Fruit fly (Drosophila melanogaster) whole organism, embryonic: ENCODE results near the gene CG1273.
A peak's percentile ranks its signal among the peaks of the same experiment; 100 is the strongest.

ENCODE experiments used
- BEAF-32 ChIP-seq: fragments of 200-800 bp; sonication (Bioruptor generic); optimal IDR thresholded peaks from 3 replicates; lab custom pipeline; 2017; ENCODE audit warnings: missing biosample characterization, missing genetic modification characterization, mild to moderate bottlenecking, moderate library complexity, missing genetic modification reagents
- Bgb ChIP-seq: fragments of 200-800 bp; sonication (Bioruptor generic); IDR thresholded peaks from 2 replicates; pipeline ENCODE4 v1.3.6; 2022; ENCODE audit warnings: missing biosample characterization, missing genetic modification characterization; ENCODE audit not compliant: partially characterized antibody
- Blimp-1 ChIP-seq: fragments of 200-800 bp; sonication (Bioruptor generic); optimal IDR thresholded peaks from 3 replicates; lab custom pipeline; 2018; ENCODE audit warnings: missing biosample characterization, missing genetic modification characterization, mild to moderate bottlenecking, moderate library complexity, missing genetic modification reagents
- CG10366 ChIP-seq: fragments of 200-800 bp; sonication (Bioruptor generic); IDR thresholded peaks from 2 replicates; pipeline ENCODE4 v1.3.6; 2022; ENCODE audit warnings: missing biosample characterization, missing genetic modification characterization
- CG11456 ChIP-seq: fragments of 200-800 bp; sonication (Bioruptor generic); IDR thresholded peaks from 3 replicates; pipeline ENCODE4 v1.3.6; 2022; ENCODE audit warnings: missing biosample characterization, missing genetic modification characterization
- CG11695 ChIP-seq: fragments of 200-800 bp; sonication (Bioruptor generic); IDR thresholded peaks from 3 replicates; pipeline ENCODE4 v1.3.6; 2022; ENCODE audit warnings: missing biosample characterization, missing genetic modification characterization
- CG11696 ChIP-seq: fragments of 200-800 bp; sonication (Bioruptor generic); IDR thresholded peaks from 2 replicates; pipeline ENCODE4 v1.3.6; 2022; ENCODE audit warnings: missing biosample characterization, missing genetic modification characterization
- CG12769 ChIP-seq: fragments of 200-800 bp; sonication (Bioruptor generic); optimal IDR thresholded peaks from 2 replicates; lab custom pipeline; 2019; ENCODE audit warnings: missing biosample characterization, mild to moderate bottlenecking, missing genetic modification characterization, moderate library complexity
- CG15696 ChIP-seq: fragments of 200-800 bp; sonication (Bioruptor generic); optimal IDR thresholded peaks from 2 replicates; lab custom pipeline; 2019; ENCODE audit warnings: missing biosample characterization, mild to moderate bottlenecking, missing genetic modification characterization, moderate library complexity
- CG17802 ChIP-seq: fragments of 200-800 bp; sonication (Bioruptor generic); optimal IDR thresholded peaks from 2 replicates; lab custom pipeline; 2018; ENCODE audit warnings: missing biosample characterization, mild to moderate bottlenecking, missing genetic modification characterization, moderate library complexity
- CG18262 ChIP-seq: fragments of 200-800 bp; optimal IDR thresholded peaks from 3 replicates; lab custom pipeline; 2019; ENCODE audit warnings: missing biosample characterization, mild to moderate bottlenecking, missing genetic modification characterization, moderate library complexity
- CG2202 ChIP-seq: fragments of 200-800 bp; sonication (Bioruptor generic); optimal IDR thresholded peaks from 2 replicates; lab custom pipeline; 2018; ENCODE audit warnings: missing biosample characterization, mild to moderate bottlenecking, missing genetic modification characterization
- CG32772 ChIP-seq: fragments of 200-800 bp; sonication (Bioruptor generic); IDR thresholded peaks from 2 replicates; pipeline ENCODE4 v1.3.6; 2022; ENCODE audit warnings: missing biosample characterization, missing genetic modification characterization
- CG34224 ChIP-seq: fragments of 200-800 bp; sonication (Bioruptor generic); IDR thresholded peaks from 3 replicates; pipeline ENCODE4 v1.3.6; 2022; ENCODE audit warnings: missing biosample characterization, missing genetic modification characterization; ENCODE audit not compliant: partially characterized antibody
- CG3838 ChIP-seq: fragments of 200-800 bp; sonication (Bioruptor generic); optimal IDR thresholded peaks from 3 replicates; lab custom pipeline; 2016; ENCODE audit warnings: missing biosample characterization, missing genetic modification characterization
- CG43689 ChIP-seq: fragments of 200-800 bp; sonication (Bioruptor generic); IDR thresholded peaks from 2 replicates; pipeline ENCODE4 v1.3.6; 2022; ENCODE audit warnings: missing biosample characterization, missing genetic modification characterization
- CG4404 ChIP-seq: fragments of 200-800 bp; sonication (Bioruptor generic); IDR thresholded peaks from 2 replicates; pipeline ENCODE4 v1.3.6; 2022; ENCODE audit warnings: missing biosample characterization, missing genetic modification characterization
- CG7271 ChIP-seq: fragments of 200-800 bp; sonication (Bioruptor generic); optimal IDR thresholded peaks from 2 replicates; lab custom pipeline; 2018; ENCODE audit warnings: missing biosample characterization, mild to moderate bottlenecking, missing genetic modification characterization, moderate library complexity
- CrebB ChIP-seq: fragments of 200-800 bp; sonication (Bioruptor generic); optimal IDR thresholded peaks from 3 replicates; lab custom pipeline; 2018; ENCODE audit warnings: missing biosample characterization, mild to moderate bottlenecking, missing genetic modification characterization
- Dip2 ChIP-seq: fragments of 200-800 bp; sonication (Bioruptor generic); IDR thresholded peaks from 2 replicates; pipeline ENCODE4 v1.3.6; 2022; ENCODE audit warnings: missing biosample characterization, missing genetic modification characterization
- Gug ChIP-seq: fragments of 200-800 bp; sonication (Bioruptor generic); IDR thresholded peaks from 4 replicates; pipeline ENCODE4 v1.3.6; 2022; ENCODE audit warnings: missing biosample characterization, missing genetic modification characterization
- H15 ChIP-seq: fragments of 200-800 bp; sonication (Bioruptor generic); IDR thresholded peaks from 3 replicates; pipeline ENCODE4 v1.3.6; 2022; ENCODE audit warnings: missing biosample characterization, missing genetic modification characterization
- H2.0 ChIP-seq: fragments of 200-800 bp; sonication (Bioruptor generic); IDR thresholded peaks from 2 replicates; pipeline ENCODE4 v1.3.6; 2022; ENCODE audit warnings: missing biosample characterization, missing genetic modification characterization
- Lim3 ChIP-seq: fragments of 200-800 bp; sonication (Bioruptor generic); IDR thresholded peaks from 2 replicates; pipeline ENCODE4 v1.3.6; 2022; ENCODE audit warnings: missing biosample characterization, missing genetic modification characterization
- Mad ChIP-seq: fragments of 200-800 bp; sonication (Bioruptor generic); optimal IDR thresholded peaks from 2 replicates; lab custom pipeline; 2016; ENCODE audit warnings: missing biosample characterization, missing genetic modification characterization
- NK7.1 ChIP-seq: fragments of 200-800 bp; sonication (Bioruptor generic); optimal IDR thresholded peaks from 3 replicates; lab custom pipeline; 2016; ENCODE audit warnings: missing biosample characterization, missing genetic modification characterization
- Ptx1 ChIP-seq: fragments of 200-800 bp; sonication (Bioruptor generic); IDR thresholded peaks from 2 replicates; pipeline ENCODE4 v1.3.6; 2022; ENCODE audit warnings: missing biosample characterization, missing genetic modification characterization
- YL-1 ChIP-seq: fragments of 200-800 bp; sonication (Bioruptor generic); optimal IDR thresholded peaks from 3 replicates; lab custom pipeline; 2017; ENCODE audit warnings: missing biosample characterization, mild to moderate bottlenecking, missing genetic modification characterization
- bowl ChIP-seq: fragments of 200-800 bp; sonication (Bioruptor generic); IDR thresholded peaks from 2 replicates; pipeline ENCODE4 v1.3.6; 2022; ENCODE audit warnings: missing biosample characterization, missing genetic modification characterization
- croc ChIP-seq: fragments of 200-800 bp; sonication (Bioruptor generic); conservative IDR thresholded peaks from 3 replicates; pipeline ENCODE4 v1.3.6; 2022; ENCODE audit warnings: missing biosample characterization, missing genetic modification characterization
- dati ChIP-seq: fragments of 200-800 bp; sonication (Bioruptor generic); IDR thresholded peaks from 2 replicates; pipeline ENCODE4 v1.3.6; 2022; ENCODE audit warnings: missing biosample characterization, missing genetic modification characterization
- dmrt99B ChIP-seq: fragments of 200-800 bp; sonication (Bioruptor generic); optimal IDR thresholded peaks from 2 replicates; lab custom pipeline; 2018; ENCODE audit warnings: missing biosample characterization, mild to moderate bottlenecking, missing genetic modification characterization, moderate library complexity
- ewg ChIP-seq: fragments of 200-800 bp; sonication (Bioruptor generic); optimal IDR thresholded peaks from 3 replicates; lab custom pipeline; 2017; ENCODE audit warnings: mild to moderate bottlenecking, missing biosample characterization, missing genetic modification reagents, missing genetic modification characterization
- fd96Cb ChIP-seq: fragments of 200-800 bp; sonication (Bioruptor generic); optimal IDR thresholded peaks from 2 replicates; lab custom pipeline; 2018; ENCODE audit warnings: missing biosample characterization, mild to moderate bottlenecking, missing genetic modification characterization, moderate library complexity
- grn ChIP-seq: fragments of 200-800 bp; sonication (Bioruptor generic); optimal IDR thresholded peaks from 3 replicates; lab custom pipeline; 2017; ENCODE audit warnings: missing biosample characterization, missing genetic modification characterization
- hb ChIP-seq: fragments of 200-800 bp; sonication (Bioruptor generic); IDR thresholded peaks from 3 replicates; pipeline ENCODE4 v1.3.6; 2022; ENCODE audit warnings: missing biosample characterization, missing genetic modification characterization; ENCODE audit not compliant: partially characterized antibody
- hbn ChIP-seq: fragments of 200-800 bp; sonication (Bioruptor generic); IDR thresholded peaks from 2 replicates; pipeline ENCODE4 v1.3.6; 2022; ENCODE audit warnings: missing biosample characterization, missing genetic modification characterization; ENCODE audit not compliant: partially characterized antibody
- inv ChIP-seq: fragments of 200-800 bp; sonication (Bioruptor generic); IDR thresholded peaks from 2 replicates; pipeline ENCODE4 v1.3.6; 2022; ENCODE audit warnings: missing biosample characterization, missing genetic modification characterization; ENCODE audit not compliant: partially characterized antibody
- kay ChIP-seq: fragments of 200-800 bp; sonication (Bioruptor generic); optimal IDR thresholded peaks from 2 replicates; lab custom pipeline; 2016; ENCODE audit warnings: missing biosample characterization, missing genetic modification characterization
- klu ChIP-seq: fragments of 200-800 bp; sonication (Bioruptor generic); IDR thresholded peaks from 2 replicates; pipeline ENCODE4 v1.3.6; 2022; ENCODE audit warnings: missing biosample characterization, missing genetic modification characterization
- kni ChIP-seq: fragments of 200-800 bp; sonication (Bioruptor generic); optimal IDR thresholded peaks from 3 replicates; lab custom pipeline; 2017; ENCODE audit warnings: mild to moderate bottlenecking, missing biosample characterization, missing genetic modification reagents, missing genetic modification characterization
- p53 ChIP-seq: fragments of 200-800 bp; sonication (Bioruptor generic); optimal IDR thresholded peaks from 2 replicates; lab custom pipeline; 2016; ENCODE audit warnings: missing biosample characterization, missing genetic modification characterization
- salm ChIP-seq: fragments of 200-800 bp; sonication (Bioruptor generic); optimal IDR thresholded peaks from 2 replicates; lab custom pipeline; 2018; ENCODE audit warnings: missing biosample characterization, mild to moderate bottlenecking, missing genetic modification characterization
- sd ChIP-seq: fragments of 200-800 bp; sonication (Bioruptor generic); optimal IDR thresholded peaks from 3 replicates; lab custom pipeline; 2018; ENCODE audit warnings: missing biosample characterization, mild to moderate bottlenecking, missing genetic modification characterization, moderate library complexity
- sens ChIP-seq: fragments of 200-800 bp; sonication (Bioruptor generic); peaks from one replicate; lab custom pipeline; 2016; ENCODE audit warnings: missing biosample characterization, missing genetic modification characterization
- stwl ChIP-seq: fragments of 200-800 bp; sonication (Bioruptor generic); optimal IDR thresholded peaks from 3 replicates; lab custom pipeline; 2018; ENCODE audit warnings: missing biosample characterization, mild to moderate bottlenecking, missing genetic modification characterization, moderate library complexity
- ttk ChIP-seq: fragments of 200-800 bp; sonication (Bioruptor generic); IDR thresholded peaks from 2 replicates; pipeline ENCODE4 v2.1.2; 2022; ENCODE audit warnings: missing biosample characterization, missing genetic modification characterization
- twi ChIP-seq: fragments of 200-800 bp; optimal IDR thresholded peaks from 2 replicates; lab custom pipeline; 2019; ENCODE audit warnings: missing biosample characterization, mild to moderate bottlenecking, missing genetic modification characterization, moderate library complexity
- vvl ChIP-seq: fragments of 200-800 bp; sonication (Bioruptor generic); IDR thresholded peaks from 2 replicates; pipeline ENCODE4 v1.3.6; 2022; ENCODE audit warnings: missing biosample characterization, missing genetic modification characterization
- wek ChIP-seq: fragments of 200-800 bp; sonication (Bioruptor generic); optimal IDR thresholded peaks from 3 replicates; lab custom pipeline; 2018; ENCODE audit warnings: missing biosample characterization, mild to moderate bottlenecking, missing genetic modification characterization, moderate library complexity
- wor ChIP-seq: fragments of 200-800 bp; sonication (Bioruptor generic); IDR thresholded peaks from 2 replicates; pipeline ENCODE4 v1.3.6; 2022; ENCODE audit warnings: missing biosample characterization, missing genetic modification characterization
- yki ChIP-seq: fragments of >200 bp; optimal IDR thresholded peaks from 3 replicates; lab custom pipeline; 2018

Gene CG1273

DNA sequence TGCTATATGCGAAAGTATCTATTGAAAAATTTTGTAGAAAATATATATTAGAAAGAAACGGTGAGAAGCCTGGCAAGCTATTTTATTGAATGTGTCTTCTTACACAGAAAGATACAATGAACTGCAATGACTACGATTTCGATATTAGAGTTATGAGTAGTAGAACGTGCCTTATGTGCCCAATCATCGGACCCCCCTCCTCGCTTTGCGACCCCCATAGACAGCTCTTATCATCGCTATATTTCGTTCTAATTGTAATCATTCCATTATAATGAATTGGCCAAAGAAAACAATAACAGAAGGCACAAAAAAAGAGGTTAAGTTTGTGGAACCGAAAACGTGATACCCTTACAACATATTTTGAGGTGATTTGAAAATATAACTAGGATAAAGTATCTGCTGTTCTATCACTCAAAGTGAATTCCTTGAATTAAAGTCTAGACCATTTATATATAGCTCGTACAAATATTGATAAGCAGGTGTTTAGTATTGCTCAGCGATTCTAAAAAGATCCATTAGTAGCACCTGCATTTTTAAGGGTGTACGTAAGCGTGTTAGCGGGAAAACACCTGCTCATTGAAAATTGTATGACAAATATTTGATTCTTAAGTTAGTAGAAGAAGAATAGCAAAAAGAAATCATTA lies 30.7 kb upstream of the CG1273 start (continued):
- TF ChIP-seq hb (no peak), Ptx1 (no peak), CG12769 (tag; lab: Kevin White, UChicago) (no peak), CG11695 (GFP tag; lab: Robert Waterston, UW) (no peak), Mad (no peak), BEAF-32 (GFP tag; lab: Kevin White, UChicago) (no peak), CG15696 (tag; lab: Kevin White, UChicago) (no peak), Blimp-1 (GFP tag; lab: Kevin White, UChicago) (peak; percentile 1), yki (lab: Kevin White, UChicago) (no peak), klu (GFP tag; lab: Robert Waterston, UW) (no peak), CG17802 (no peak), CG7271 (tag; lab: Kevin White, UChicago) (no peak), CG3838 (GFP tag; lab: Kevin White, UChicago) (no peak), salm (tag; lab: Kevin White, UChicago) (no peak), NK7.1 (GFP tag; lab: Kevin White, UChicago) (no peak), fd96Cb (tag; lab: Kevin White, UChicago) (peak; percentile 51), CG11456 (GFP tag; lab: Robert Waterston, UW) (no peak), Dip2 (GFP tag; lab: Robert Waterston, UW) (no peak), inv (GFP tag; lab: Robert Waterston, UW) (no peak), CG32772 (no peak), Bgb (GFP tag; lab: Robert Waterston, UW) (no peak), sens (GFP tag; lab: Kevin White, UChicago) (peak; percentile 70), Lim3 (no peak), vvl (GFP tag; lab: Robert Waterston, UW) (no peak), dmrt99B (tag; lab: Kevin White, UChicago) (peak; percentile 44), H15 (GFP tag; lab: Robert Waterston, UW) (no peak), stwl (tag; lab: Kevin White, UChicago) (no peak), ewg (GFP tag; lab: Kevin White, UChicago) (no peak), CrebB (tag; lab: Kevin White, UChicago) (no peak), CG2202 (no peak), twi (tag; lab: Kevin White, UChicago) (no peak), grn (GFP tag; lab: Kevin White, UChicago) (no peak), YL-1 (GFP tag; lab: Kevin White, UChicago) (no peak), CG18262 (tag; lab: Kevin White, UChicago) (peak; percentile 53), CG34224 (no peak), wek (GFP tag; lab: Kevin White, UChicago) (no peak), hbn (GFP tag; lab: Robert Waterston, UW) (no peak), kni (GFP tag; lab: Kevin White, UChicago) (no peak), H2.0 (GFP tag; lab: Robert Waterston, UW) (no peak), croc (GFP tag; lab: Robert Waterston, UW) (no peak), dati (no peak), CG43689 (no peak), Gug (GFP tag; lab: Robert Waterston, UW) (no peak), wor (GFP tag; lab: Robert Waterston, UW) (no peak), kay (GFP tag; lab: Kevin White, UChicago) (no peak), CG4404 (no peak), CG11696 (no peak), CG10366 (no peak), p53 (GFP tag; lab: Kevin White, UChicago) (no peak), bowl (no peak), sd (no peak), ttk (GFP tag; lab: Robert Waterston, UW) (no peak)
